Worm (Caenorhabditis elegans): Measurements from ENCODE around the gene ZK355.2.

Gene ZK355.2

ce11 chrII:2973940-2974402, 50.3 kb downstream of the ZK355.2 start (continued):
- peak; percentile 74 for TF ChIP-seq attf-5 (GFP tag; optimal IDR thresholded peaks at IDR 0.05)
- TF ChIP-seq T26A5.8 (tag; optimal IDR thresholded peaks at IDR 0.05): no peak
- no peak for TF ChIP-seq mxl-1 (tag; optimal IDR thresholded peaks at IDR 0.05)
- 0 out of 2 replicates have a peak, but pooled peaks have one; percentile 50 for TF ChIP-seq aptf-2 (GFP tag; conservative IDR thresholded peaks at IDR 0.05)
- TF ChIP-seq ceh-79 (tag; optimal IDR thresholded peaks at IDR 0.05): peak; percentile 35
- TF ChIP-seq madf-8 (GFP tag; conservative IDR thresholded peaks at IDR 0.05): no peak
- TF ChIP-seq zfh-2 (GFP tag; conservative IDR thresholded peaks at IDR 0.05): peak; percentile 100
- peak; percentile 86 for TF ChIP-seq ceh-100 (GFP tag; IDR thresholded peaks at IDR 0.05)
- peak; percentile 78; the same call in 1 of the 2 replicates for TF ChIP-seq cebp-2 (GFP tag; IDR thresholded peaks at IDR 0.05)
- TF ChIP-seq ztf-6 (GFP tag; IDR thresholded peaks at IDR 0.05): peak; percentile 58; the same call in 1 of the 2 replicates
- TF ChIP-seq lag-1 (GFP tag; IDR thresholded peaks at IDR 0.05): peak; percentile 87
- 0 out of 2 replicates have a peak, but pooled peaks have one; percentile 87 for TF ChIP-seq nhr-120 (GFP tag; IDR thresholded peaks at IDR 0.05)
- no peak; the same call in 1 of the 2 replicates for TF ChIP-seq F33H1.4 (GFP tag; IDR thresholded peaks at IDR 0.05)
- TF ChIP-seq nhr-179 (tag; optimal IDR thresholded peaks at IDR 0.05): no peak
- TF ChIP-seq attf-6 (GFP tag; IDR thresholded peaks at IDR 0.05): peak; percentile 49; the same call in 1 of the 2 replicates
- TF ChIP-seq egl-18 (GFP tag; IDR thresholded peaks at IDR 0.05): peak; percentile 91
- TF ChIP-seq lin-26 (GFP tag; IDR thresholded peaks at IDR 0.05): peak; percentile 75

ce11 chrII:2975561-2976230, 52.0 kb downstream of the ZK355.2 start:
- TF ChIP-seq F39B2.1 (GFP tag; IDR thresholded peaks at IDR 0.05) (no peak), die-1 (tag; optimal IDR thresholded peaks at IDR 0.05) (no peak), snpc-4 (GFP tag; optimal IDR thresholded peaks at IDR 0.05) (no peak), snpc-4 (tag; optimal IDR thresholded peaks at IDR 0.05) (no peak), dox-1 (GFP tag; IDR thresholded peaks at IDR 0.05) (0 out of 2 replicates have a peak, but pooled peaks have one; percentile 16), ztf-25 (GFP tag; IDR thresholded peaks at IDR 0.05) (no peak), sdz-38 (tag; optimal IDR thresholded peaks at IDR 0.05) (no peak), snpc-1.1 (tag; optimal IDR thresholded peaks at IDR 0.05; ENCODE audit: insufficient read depth) (no peak), nhr-80 (tag; optimal IDR thresholded peaks at IDR 0.05) (peak; percentile 55), gei-17 (GFP tag; optimal IDR thresholded peaks at IDR 0.05) (no peak), atf-7 (tag; optimal IDR thresholded peaks at IDR 0.05) (peak; percentile 87), let-607 (tag; optimal IDR thresholded peaks at IDR 0.05) (no peak), bed-1 (GFP tag; IDR thresholded peaks at IDR 0.05) (no peak), attf-3 (GFP tag; conservative IDR thresholded peaks at IDR 0.05) (no peak), egrh-3 (GFP tag; IDR thresholded peaks at IDR 0.05) (no peak)
